Fruit fly (Drosophila melanogaster) whole organism, embryonic: Measurements from ENCODE around the gene Erk7.
A peak's percentile ranks its signal among the peaks of the same experiment; 100 is the strongest.

Experiments
- Ada2b ChIP-seq: fragments of 200-800 bp; sonication (Bioruptor generic); IDR thresholded peaks from 2 replicates; pipeline ENCODE4 v1.3.6; 2022; ENCODE audit warnings: missing biosample characterization, missing genetic modification characterization
- Atf6 ChIP-seq: fragments of 200-800 bp; sonication (Bioruptor generic); IDR thresholded peaks from 2 replicates; pipeline ENCODE4 v1.3.6; 2022; ENCODE audit warnings: missing biosample characterization, missing genetic modification characterization
- Awh ChIP-seq: fragments of 200-800 bp; sonication (Bioruptor generic); IDR thresholded peaks from 2 replicates; pipeline ENCODE4, ENCODE4 v1.3.6; 2022; ENCODE audit warnings: missing biosample characterization, missing genetic modification characterization
- Bgb ChIP-seq: fragments of 200-800 bp; sonication (Bioruptor generic); IDR thresholded peaks from 2 replicates; pipeline ENCODE4 v1.3.6; 2022; ENCODE audit warnings: missing biosample characterization, missing genetic modification characterization; ENCODE audit not compliant: partially characterized antibody
- CG10321 ChIP-seq: fragments of 200-800 bp; sonication (Bioruptor generic); IDR thresholded peaks from 2 replicates; pipeline ENCODE4 v1.3.6; 2022; ENCODE audit warnings: missing biosample characterization, missing genetic modification characterization
- CG10959 ChIP-seq: fragments of 200-800 bp; sonication (Bioruptor generic); IDR thresholded peaks from 2 replicates; pipeline ENCODE4 v1.3.6; 2022; ENCODE audit warnings: missing biosample characterization, missing genetic modification characterization
- CG11093 ChIP-seq: fragments of 200-800 bp; sonication (Bioruptor generic); IDR thresholded peaks from 3 replicates; pipeline ENCODE4 v1.3.6; 2022; ENCODE audit warnings: missing biosample characterization, missing genetic modification characterization
- CG11398 ChIP-seq: fragments of 200-800 bp; sonication (Bioruptor generic); optimal IDR thresholded peaks from 2 replicates; lab custom pipeline; 2016; ENCODE audit warnings: missing biosample characterization, missing genetic modification characterization
- CG17912 ChIP-seq: fragments of 200-800 bp; sonication (Bioruptor generic); optimal IDR thresholded peaks from 2 replicates; lab custom pipeline; 2018; ENCODE audit warnings: missing biosample characterization, mild to moderate bottlenecking, missing genetic modification characterization
- CG1832 ChIP-seq: fragments of 200-800 bp; sonication (Bioruptor generic); optimal IDR thresholded peaks from 2 replicates; lab custom pipeline; 2017; ENCODE audit warnings: missing biosample characterization, mild to moderate bottlenecking, missing genetic modification characterization, inconsistent platforms
- CG30431 ChIP-seq: fragments of 200-800 bp; sonication (Bioruptor generic); optimal IDR thresholded peaks from 2 replicates; lab custom pipeline; 2017; ENCODE audit warnings: missing biosample characterization, missing genetic modification characterization
- CG4730 ChIP-seq: fragments of 200-800 bp; sonication (Bioruptor generic); IDR thresholded peaks from 2 replicates; pipeline ENCODE4 v1.3.6; 2022; ENCODE audit warnings: missing biosample characterization, missing genetic modification characterization
- CG6813 ChIP-seq: fragments of 200-800 bp; sonication (Bioruptor generic); optimal IDR thresholded peaks from 2 replicates; lab custom pipeline; 2017; ENCODE audit warnings: missing biosample characterization, missing genetic modification characterization, mild to moderate bottlenecking, moderate library complexity, missing genetic modification reagents
- CG7928 ChIP-seq: fragments of 200-800 bp; sonication (Bioruptor generic); optimal IDR thresholded peaks from 2 replicates; lab custom pipeline; 2017; ENCODE audit warnings: missing biosample characterization, mild to moderate bottlenecking, missing genetic modification characterization
- CG8359 ChIP-seq: fragments of 200-800 bp; sonication (Bioruptor generic); optimal IDR thresholded peaks from 2 replicates; lab custom pipeline; 2017; ENCODE audit warnings: missing biosample characterization, mild to moderate bottlenecking, missing genetic modification characterization, borderline replicate concordance
- D19B ChIP-seq: fragments of 200-800 bp; sonication (Bioruptor generic); optimal IDR thresholded peaks from 2 replicates; lab custom pipeline; 2017; ENCODE audit warnings: missing biosample characterization, mild to moderate bottlenecking, missing genetic modification characterization
- HmgD ChIP-seq: fragments of 200-800 bp; sonication (Bioruptor generic); optimal IDR thresholded peaks from 3 replicates; lab custom pipeline; 2016; ENCODE audit warnings: missing biosample characterization, missing genetic modification characterization
- Hsf ChIP-seq: fragments of 200-800 bp; sonication (Bioruptor generic); optimal IDR thresholded peaks from 3 replicates; lab custom pipeline; 2016; ENCODE audit warnings: missing biosample characterization, missing genetic modification characterization
- NC2α ChIP-seq: fragments of 200-800 bp; sonication (Bioruptor generic); optimal IDR thresholded peaks from 2 replicates; lab custom pipeline; 2016; ENCODE audit warnings: missing biosample characterization, missing genetic modification characterization
- Nf-YB ChIP-seq: fragments of 200-800 bp; sonication (Bioruptor generic); optimal IDR thresholded peaks from 3 replicates; lab custom pipeline; 2019; ENCODE audit warnings: missing biosample characterization, mild to moderate bottlenecking, missing genetic modification characterization, moderate library complexity
- Oli ChIP-seq: fragments of 200-800 bp; sonication (Bioruptor generic); optimal IDR thresholded peaks from 2 replicates; lab custom pipeline; 2018; ENCODE audit warnings: missing biosample characterization, mild to moderate bottlenecking, missing genetic modification characterization, moderate library complexity
- Rx ChIP-seq: fragments of 200-800 bp; sonication (Bioruptor generic); IDR thresholded peaks from 2 replicates; pipeline ENCODE4 v1.3.6; 2022; ENCODE audit warnings: missing biosample characterization, missing genetic modification characterization
- Sin3A ChIP-seq: fragments of >200 bp; optimal IDR thresholded peaks from 2 replicates; lab custom pipeline; 2018
- Six4 ChIP-seq: fragments of 200-800 bp; sonication (Bioruptor generic); optimal IDR thresholded peaks from 2 replicates; lab custom pipeline; 2016; ENCODE audit warnings: missing biosample characterization, missing genetic modification characterization
- Ssrp ChIP-seq: fragments of 200-800 bp; sonication (Bioruptor generic); optimal IDR thresholded peaks from 2 replicates; lab custom pipeline; 2018; ENCODE audit warnings: missing biosample characterization, mild to moderate bottlenecking, missing genetic modification characterization, moderate library complexity
- cad ChIP-seq: fragments of >200 bp; optimal IDR thresholded peaks from 2 replicates; lab custom pipeline; 2017; ENCODE audit warnings: missing biosample characterization, missing genetic modification characterization
- exex ChIP-seq: fragments of 200-800 bp; sonication (Bioruptor generic); optimal IDR thresholded peaks from 4 replicates; lab custom pipeline; 2018; ENCODE audit warnings: missing biosample characterization, mild to moderate bottlenecking, missing genetic modification characterization, moderate library complexity
- fd96Cb ChIP-seq: fragments of 200-800 bp; sonication (Bioruptor generic); optimal IDR thresholded peaks from 2 replicates; lab custom pipeline; 2018; ENCODE audit warnings: missing biosample characterization, mild to moderate bottlenecking, missing genetic modification characterization, moderate library complexity
- ind ChIP-seq: fragments of 200-800 bp; sonication (Bioruptor generic); optimal IDR thresholded peaks from 3 replicates; lab custom pipeline; 2016; ENCODE audit warnings: missing biosample characterization, missing genetic modification characterization
- insv ChIP-seq, 2 experiments: fragments of 200-800 bp; sonication (Bioruptor generic); optimal IDR thresholded peaks; 3 replicates each; lab custom pipeline; 2016 to 2018; ENCODE audit warnings: missing biosample characterization in 2 of 2, missing genetic modification characterization in 2 of 2
- lab ChIP-seq: fragments of 200-800 bp; sonication (Bioruptor generic); optimal IDR thresholded peaks from 3 replicates; lab custom pipeline; 2017; ENCODE audit warnings: missing biosample characterization, missing genetic modification characterization, mild to moderate bottlenecking, moderate library complexity, missing genetic modification reagents
- maf-S ChIP-seq: fragments of 200-800 bp; sonication (Bioruptor generic); optimal IDR thresholded peaks from 2 replicates; lab custom pipeline; 2016; ENCODE audit warnings: missing biosample characterization, missing genetic modification characterization
- pita ChIP-seq: fragments of 200-800 bp; sonication (Bioruptor generic); optimal IDR thresholded peaks from 2 replicates; lab custom pipeline; 2017; ENCODE audit warnings: missing biosample characterization, mild to moderate bottlenecking, missing genetic modification characterization
- pros ChIP-seq: fragments of 200-800 bp; sonication (Bioruptor generic); optimal IDR thresholded peaks from 3 replicates; lab custom pipeline; 2019; ENCODE audit warnings: missing biosample characterization, mild to moderate bottlenecking, missing genetic modification characterization, moderate library complexity
- row ChIP-seq: fragments of 200-800 bp; sonication (Bioruptor generic); IDR thresholded peaks from 3 replicates; pipeline ENCODE4 v1.3.6; 2022; ENCODE audit warnings: missing biosample characterization, missing genetic modification characterization
- run ChIP-seq: fragments of 200-800 bp; sonication (Bioruptor generic); optimal IDR thresholded peaks from 3 replicates; lab custom pipeline; 2018; ENCODE audit warnings: missing biosample characterization, mild to moderate bottlenecking, missing genetic modification characterization
- sd ChIP-seq: fragments of 200-800 bp; sonication (Bioruptor generic); optimal IDR thresholded peaks from 3 replicates; lab custom pipeline; 2018; ENCODE audit warnings: missing biosample characterization, mild to moderate bottlenecking, missing genetic modification characterization, moderate library complexity
- sens ChIP-seq: fragments of 200-800 bp; sonication (Bioruptor generic); peaks from one replicate; lab custom pipeline; 2016; ENCODE audit warnings: missing biosample characterization, missing genetic modification characterization
- sob ChIP-seq: fragments of 200-800 bp; sonication (Bioruptor generic); IDR thresholded peaks from 2 replicates; pipeline ENCODE4 v1.3.6; 2022; ENCODE audit warnings: missing biosample characterization, missing genetic modification characterization
- vfl ChIP-seq: fragments of 200-800 bp; sonication (Bioruptor generic); optimal IDR thresholded peaks from 2 replicates; lab custom pipeline; 2016; ENCODE audit warnings: missing biosample characterization, missing genetic modification characterization
- yki ChIP-seq: fragments of >200 bp; optimal IDR thresholded peaks from 3 replicates; lab custom pipeline; 2018
- zen2 ChIP-seq: fragments of 200-800 bp; sonication (Bioruptor generic); IDR thresholded peaks from 3 replicates; pipeline ENCODE4 v1.3.6; 2022; ENCODE audit warnings: missing biosample characterization, missing genetic modification characterization; ENCODE audit not compliant: partially characterized antibody

The Erk7 gene

DNA sequence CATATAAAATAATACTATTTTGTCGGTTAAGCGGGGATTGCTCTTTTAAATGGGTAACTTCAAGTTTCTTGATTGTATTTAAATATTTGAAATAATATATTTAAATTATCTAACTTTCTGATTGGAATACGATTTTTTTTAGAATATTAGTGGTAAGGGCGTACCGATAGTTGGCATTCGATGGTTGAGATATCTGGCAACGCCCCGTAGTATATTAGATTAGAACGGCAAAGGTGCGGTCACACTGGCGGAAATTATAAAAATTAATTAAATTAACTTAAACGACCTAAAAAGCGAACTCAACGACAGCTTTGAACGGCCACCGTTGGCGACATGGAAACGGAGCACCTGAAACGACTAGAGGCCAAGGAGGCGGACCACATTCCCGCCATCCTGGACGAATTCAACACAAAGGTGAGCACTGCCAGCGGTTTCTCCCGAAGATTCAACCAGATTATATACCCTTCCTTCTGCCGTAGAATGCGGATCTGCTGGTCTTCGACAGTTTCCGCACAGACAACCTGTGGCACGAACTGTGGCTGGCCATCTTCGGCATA, 11.5 kb downstream of the Erk7 start, which contains the start of gene ric8a (continued):
- TF ChIP-seq Nf-YB (GFP tag; lab: Kevin White, UChicago) (no peak), HmgD (GFP tag; lab: Kevin White, UChicago) (no peak), Bgb (GFP tag; lab: Robert Waterston, UW) (peak; percentile 81)

DNA sequence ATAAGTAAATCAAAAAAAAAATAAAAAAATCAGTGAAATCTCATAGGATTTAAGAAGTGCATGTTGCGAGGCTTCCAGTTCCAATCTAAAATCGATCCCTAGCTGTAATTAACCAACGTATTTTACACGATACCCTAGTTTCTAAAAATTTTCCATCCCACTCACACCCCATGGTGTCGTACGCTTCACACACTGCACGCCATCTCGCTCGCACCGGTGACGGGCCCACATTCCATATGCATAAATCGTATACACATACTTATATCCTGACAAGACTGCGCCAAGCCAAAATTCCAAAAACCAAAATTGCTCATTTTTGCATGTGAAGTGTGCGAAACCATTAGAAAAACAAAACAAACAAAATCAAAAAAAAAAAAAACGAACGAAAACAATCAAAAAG, 12.5 kb downstream of the Erk7 start:
- TF ChIP-seq row (GFP tag; lab: Robert Waterston, UW) = 0 out of 3 replicates have a peak, but pooled peaks have one; percentile 15
- no peak for TF ChIP-seq cad
- no peak for TF ChIP-seq Rx (GFP tag; lab: Robert Waterston, UW)
- no peak for TF ChIP-seq Atf6
- peak; percentile 79 for TF ChIP-seq sd (tag; lab: Kevin White, UChicago)
- no peak for TF ChIP-seq CG30431 (GFP tag; lab: Kevin White, UChicago)
- TF ChIP-seq Sin3A (lab: Kevin White, UChicago) = no peak
- TF ChIP-seq insv (GFP tag; optimal IDR thresholded peaks at IDR 0.05; lab: Kevin White, UChicago) = no peak
- no peak for TF ChIP-seq CG17912 (GFP tag; lab: Kevin White, UChicago)
- no peak for TF ChIP-seq run (tag; lab: Kevin White, UChicago)
- TF ChIP-seq yki = no peak
- TF ChIP-seq pros = no peak
- no peak for TF ChIP-seq CG11398 (GFP tag; lab: Kevin White, UChicago)
- no peak for TF ChIP-seq Ada2b
- no peak for TF ChIP-seq ind
- no peak for TF ChIP-seq CG7928 (GFP tag; lab: Kevin White, UChicago)
- no peak for TF ChIP-seq Hsf
- TF ChIP-seq zen2 (GFP tag; lab: Robert Waterston, UW) = no peak
- TF ChIP-seq Ssrp (tag; lab: Kevin White, UChicago) = no peak
- TF ChIP-seq CG6813 (GFP tag; lab: Kevin White, UChicago) = no peak
- peak; percentile 24 for TF ChIP-seq sens (GFP tag; lab: Kevin White, UChicago)
- peak; percentile 61 for TF ChIP-seq CG10321
- TF ChIP-seq maf-S (GFP tag; lab: Kevin White, UChicago) = no peak
- TF ChIP-seq NC2α (GFP tag; lab: Kevin White, UChicago) = no peak
- TF ChIP-seq CG4730 (GFP tag; lab: Robert Waterston, UW) = no peak
- TF ChIP-seq Oli (tag; lab: Kevin White, UChicago) = no peak
- TF ChIP-seq sob (GFP tag; lab: Robert Waterston, UW) = no peak
- TF ChIP-seq D19B (GFP tag; lab: Kevin White, UChicago) = peak; percentile 60
- TF ChIP-seq CG8359 (GFP tag; lab: Kevin White, UChicago) = no peak
- no peak for TF ChIP-seq exex (tag; lab: Kevin White, UChicago)
- TF ChIP-seq CG10959 (GFP tag; lab: Robert Waterston, UW) = no peak
- TF ChIP-seq CG11093 (GFP tag; lab: Robert Waterston, UW) = no peak
- no peak for TF ChIP-seq fd96Cb (tag; lab: Kevin White, UChicago)
- TF ChIP-seq pita = no peak
- no peak for TF ChIP-seq vfl (GFP tag; lab: Kevin White, UChicago)
- no peak for TF ChIP-seq Awh (GFP tag; lab: Robert Waterston, UW)
- TF ChIP-seq lab (GFP tag; lab: Kevin White, UChicago) = no peak
- TF ChIP-seq CG1832 = peak; percentile 65
- no peak for TF ChIP-seq Six4 (GFP tag; lab: Kevin White, UChicago)
